Fruit fly (Drosophila melanogaster): ENCODE results near the gene knk.

dm6 chr3R:10086683-10087082, 38.8 kb downstream of the knk start:
- TF ChIP-seq EcR (GFP tag; optimal IDR thresholded peaks at IDR 0.05) = no peak
- no peak for TF ChIP-seq CG8301 (tag; optimal IDR thresholded peaks at IDR 0.05)
- TF ChIP-seq CG9948 (tag; optimal IDR thresholded peaks at IDR 0.05) = peak; percentile 2
- TF ChIP-seq CG34367 (tag; optimal IDR thresholded peaks at IDR 0.05) = no peak

Measured in whole organism, pupa.